Worm (Caenorhabditis elegans) whole organism, L4 larva: ENCODE measurements around the gene apx-1.
A peak's percentile ranks its signal among the peaks of the same experiment; 100 is the strongest.

Source experiments
- F26F4.8 ChIP-seq: fragments of 200-800 bp; sonication (Bioruptor generic); conservative IDR thresholded peaks from 2 replicates; pipeline ENCODE4 v1.3.6; 2022; ENCODE audit warnings: missing genetic modification characterization, missing compliant biosample characterization
- F37D6.2 ChIP-seq: sonication (generic microtip); optimal IDR thresholded peaks from 2 replicates; lab custom pipeline; 2016; ENCODE audit warnings: mild to moderate bottlenecking, missing genetic modification characterization, missing compliant biosample characterization
- Y75B8A.6 ChIP-seq: fragments of 200-800 bp; sonication (Bioruptor generic); IDR thresholded peaks from 2 replicates; pipeline ENCODE4 v1.3.6; 2022; ENCODE audit warnings: missing genetic modification reagents, missing genetic modification characterization, missing compliant biosample characterization
- ZK337.2 ChIP-seq: fragments of 200-800 bp; sonication (Bioruptor generic); IDR thresholded peaks from 2 replicates; pipeline ENCODE4 v1.3.6; 2022; ENCODE audit warnings: missing genetic modification reagents, missing genetic modification characterization, missing compliant biosample characterization
- ZK546.5 ChIP-seq, 2 experiments: sonication (generic microtip); optimal IDR thresholded peaks; 2 replicates each; lab custom pipeline; 2017; ENCODE audit warnings: missing biosample characterization in 2 of 2, missing genetic modification characterization in 2 of 2
- aha-1 ChIP-seq: fragments of 150-350 bp; peaks from one replicate; lab custom pipeline; 2014; ENCODE audit warnings: missing biosample characterization, missing genetic modification characterization
- attf-4 ChIP-seq: sonication (generic microtip); optimal IDR thresholded peaks from 3 replicates; lab custom pipeline; 2017; ENCODE audit warnings: missing biosample characterization, missing genetic modification characterization
- ceh-20 ChIP-seq: fragments of 200-800 bp; sonication (Bioruptor generic); IDR thresholded peaks from 2 replicates; pipeline ENCODE4 v1.3.6; 2022; ENCODE audit warnings: missing genetic modification reagents, missing genetic modification characterization, missing compliant biosample characterization
- ceh-28 ChIP-seq: fragments of 150-350 bp; optimal IDR thresholded peaks from 2 replicates; lab custom pipeline; 2014; ENCODE audit warnings: missing biosample characterization, missing genetic modification reagents, missing genetic modification characterization
- ceh-62 ChIP-seq: sonication (generic microtip); optimal IDR thresholded peaks from 2 replicates; lab custom pipeline; 2017; ENCODE audit warnings: missing biosample characterization, missing genetic modification characterization
- cey-2 ChIP-seq: sonication (generic microtip); optimal IDR thresholded peaks from 3 replicates; lab custom pipeline; 2017; ENCODE audit warnings: missing genetic modification characterization, mild to moderate bottlenecking, missing compliant biosample characterization, antibody characterized with exemption, borderline replicate concordance; ENCODE audit not compliant: insufficient read depth
- daf-16 ChIP-seq, 3 experiments: sonication (generic microtip); optimal IDR thresholded peaks; 2 replicates each; lab custom pipeline; 2016 to 2017; ENCODE audit warnings: missing genetic modification characterization in 3 of 3, missing genetic modification reagents in 3 of 3, mild to moderate bottlenecking in 2 of 3, missing compliant biosample characterization in 2 of 3, missing biosample characterization in 1 of 3, moderate library complexity in 1 of 3
- dmd-8 ChIP-seq: fragments of 200-800 bp; sonication (Bioruptor generic); IDR thresholded peaks from 2 replicates; pipeline ENCODE4 v1.3.6; 2022; ENCODE audit warnings: missing genetic modification characterization, missing compliant biosample characterization
- duxl-1 ChIP-seq: sonication (generic microtip); optimal IDR thresholded peaks from 2 replicates; lab custom pipeline; 2016; ENCODE audit warnings: mild to moderate bottlenecking, missing genetic modification characterization, moderate library complexity, missing compliant biosample characterization; ENCODE audit not compliant: poor library complexity
- dve-1 ChIP-seq: sonication (generic microtip); optimal IDR thresholded peaks from 2 replicates; lab custom pipeline; 2017; ENCODE audit warnings: antibody characterized with exemption, mild to moderate bottlenecking, missing genetic modification characterization, missing compliant biosample characterization; ENCODE audit not compliant: insufficient read depth
- gei-8 ChIP-seq: fragments of 200-800 bp; sonication (Bioruptor generic); optimal IDR thresholded peaks from 2 replicates; lab custom pipeline; 2018; ENCODE audit warnings: mild to moderate bottlenecking, missing genetic modification characterization, missing compliant biosample characterization
- hlh-11 ChIP-seq: fragments of 200-800 bp; sonication (Bioruptor generic); optimal IDR thresholded peaks from 2 replicates; lab custom pipeline; 2018; ENCODE audit warnings: mild to moderate bottlenecking, missing genetic modification characterization, missing compliant biosample characterization
- hmg-1.1 ChIP-seq: fragments of 200-800 bp; sonication (Bioruptor generic); IDR thresholded peaks from 2 replicates; pipeline ENCODE4 v1.3.6; 2022; ENCODE audit warnings: missing genetic modification reagents, missing genetic modification characterization, missing compliant biosample characterization
- lin-13 ChIP-seq: fragments of 150-350 bp; optimal IDR thresholded peaks from 2 replicates; lab custom pipeline; 2014; ENCODE audit warnings: missing biosample characterization, missing genetic modification reagents, missing genetic modification characterization
- lin-38 ChIP-seq: fragments of 200-800 bp; sonication (Bioruptor generic); IDR thresholded peaks from 2 replicates; pipeline ENCODE4 v1.3.6; 2022; ENCODE audit warnings: missing genetic modification reagents, missing genetic modification characterization, missing compliant biosample characterization
- lsy-2 ChIP-seq, 2 experiments: fragments of 150-350 bp in 1 of 2; sonication (generic microtip) in 1 of 2; optimal IDR thresholded peaks; 2 replicates each; lab custom pipeline; 2014 to 2017; ENCODE audit warnings: missing biosample characterization in 2 of 2, missing genetic modification characterization in 2 of 2
- madf-9 ChIP-seq: fragments of 200-800 bp; sonication (Bioruptor generic); conservative IDR thresholded peaks from 2 replicates; pipeline ENCODE4 v1.3.6; 2022; ENCODE audit warnings: missing genetic modification reagents, missing genetic modification characterization, missing compliant biosample characterization
- mep-1 ChIP-seq: fragments of 150-350 bp; sonication (generic microtip); optimal IDR thresholded peaks from 3 replicates; lab custom pipeline; 2014; ENCODE audit warnings: missing biosample characterization, missing genetic modification characterization
- mxl-3 ChIP-seq: fragments of 200-800 bp; sonication (Bioruptor generic); optimal IDR thresholded peaks from 2 replicates; lab custom pipeline; 2018; ENCODE audit warnings: mild to moderate bottlenecking, missing genetic modification characterization, missing compliant biosample characterization
- nhr-102 ChIP-seq: sonication (generic microtip); optimal IDR thresholded peaks from 2 replicates; lab custom pipeline; 2016; ENCODE audit warnings: mild to moderate bottlenecking, missing genetic modification characterization, moderate library complexity, missing compliant biosample characterization
- nhr-11 ChIP-seq: fragments of 150-350 bp; optimal IDR thresholded peaks from 2 replicates; lab custom pipeline; 2014; ENCODE audit warnings: missing biosample characterization, missing genetic modification characterization
- nhr-111 ChIP-seq: fragments of 200-800 bp; sonication (Bioruptor generic); optimal IDR thresholded peaks from 2 replicates; lab custom pipeline; 2018; ENCODE audit warnings: mild to moderate bottlenecking, missing genetic modification characterization, missing compliant biosample characterization
- nhr-237 ChIP-seq: sonication (generic microtip); optimal IDR thresholded peaks from 2 replicates; lab custom pipeline; 2017; ENCODE audit warnings: missing biosample characterization, missing genetic modification characterization
- nhr-28 ChIP-seq: fragments of 150-350 bp; optimal IDR thresholded peaks from 2 replicates; lab custom pipeline; 2014; ENCODE audit warnings: missing biosample characterization, missing genetic modification characterization
- nhr-41 ChIP-seq: fragments of 200-800 bp; sonication (Bioruptor generic); IDR thresholded peaks from 2 replicates; pipeline ENCODE4 v1.3.6; 2022; ENCODE audit warnings: missing genetic modification reagents, missing genetic modification characterization, missing compliant biosample characterization
- nhr-48 ChIP-seq: sonication (generic microtip); optimal IDR thresholded peaks from 2 replicates; lab custom pipeline; 2016; ENCODE audit warnings: mild to moderate bottlenecking, missing genetic modification characterization, missing compliant biosample characterization
- nhr-6 ChIP-seq: fragments of 150-350 bp; optimal IDR thresholded peaks from 2 replicates; lab custom pipeline; 2014; ENCODE audit warnings: missing biosample characterization, missing genetic modification characterization
- nhr-77 ChIP-seq: fragments of 150-350 bp; optimal IDR thresholded peaks from 2 replicates; lab custom pipeline; 2014; ENCODE audit warnings: missing biosample characterization, missing genetic modification characterization
- pha-4 ChIP-seq, 2 experiments: fragments of 150-350 bp in 1 of 2; fragments of 200-800 bp in 1 of 2; sonication (Bioruptor generic) in 1 of 2; IDR thresholded peaks in 1 of 2; optimal IDR thresholded peaks in 1 of 2; 2 replicates each; pipeline versions ENCODE4 v1.3.6 to Lab custom; 2014 to 2022; ENCODE audit warnings: missing genetic modification characterization in 2 of 2, missing genetic modification reagents in 2 of 2, missing biosample characterization in 1 of 2, missing compliant biosample characterization in 1 of 2
- pqm-1 ChIP-seq: sonication (generic microtip); optimal IDR thresholded peaks from 2 replicates; lab custom pipeline; 2017; ENCODE audit warnings: missing biosample characterization, missing genetic modification characterization
- rbr-2 ChIP-seq: sonication (generic microtip); optimal IDR thresholded peaks from 2 replicates; lab custom pipeline; 2016; ENCODE audit warnings: missing genotype, missing genetic modification characterization, missing compliant biosample characterization
- set-16 ChIP-seq: fragments of 200-800 bp; sonication (Bioruptor generic); IDR thresholded peaks from 2 replicates; pipeline ENCODE4 v1.3.6; 2022; ENCODE audit warnings: missing genetic modification reagents, missing genetic modification characterization, missing compliant biosample characterization
- snpc-1.2 ChIP-seq: fragments of 200-800 bp; sonication (Bioruptor generic); IDR thresholded peaks from 2 replicates; pipeline ENCODE4 v1.3.6; 2022; ENCODE audit warnings: missing genetic modification reagents, missing genetic modification characterization, missing compliant biosample characterization
- spr-3 ChIP-seq: fragments of 200-800 bp; sonication (Bioruptor generic); optimal IDR thresholded peaks from 2 replicates; lab custom pipeline; 2018; ENCODE audit warnings: mild to moderate bottlenecking, missing genetic modification characterization, missing compliant biosample characterization
- unc-130 ChIP-seq: sonication (generic microtip); optimal IDR thresholded peaks from 2 replicates; lab custom pipeline; 2016; ENCODE audit warnings: missing genetic modification reagents, missing genetic modification characterization, missing compliant biosample characterization
- unc-39 ChIP-seq: sonication (generic microtip); optimal IDR thresholded peaks from 2 replicates; lab custom pipeline; 2017; ENCODE audit warnings: missing biosample characterization, missing genetic modification characterization
- unc-62 ChIP-seq, 3 experiments: fragments of 150-350 bp in 1 of 3; sonication (generic microtip); optimal IDR thresholded peaks in 2 of 3; peaks in 1 of 3; 1 replicate in 1 of 3; 2 replicates in 2 of 3; lab custom pipeline; 2014 to 2017; ENCODE audit warnings: missing biosample characterization in 3 of 3, missing genetic modification characterization in 3 of 3, missing genetic modification reagents in 3 of 3, missing genotype in 1 of 3
- zag-1 ChIP-seq: fragments of 150-350 bp; optimal IDR thresholded peaks from 2 replicates; lab custom pipeline; 2014; ENCODE audit warnings: missing biosample characterization, missing genetic modification characterization
- zip-11 ChIP-seq: fragments of 200-800 bp; sonication (Bioruptor generic); IDR thresholded peaks from 2 replicates; pipeline ENCODE4 v1.3.6; 2022; ENCODE audit warnings: missing genetic modification characterization, missing compliant biosample characterization
- zip-2 ChIP-seq: fragments of 150-350 bp; optimal IDR thresholded peaks from 2 replicates; lab custom pipeline; 2014; ENCODE audit warnings: missing biosample characterization, missing genetic modification characterization

apx-1 gene

DNA sequence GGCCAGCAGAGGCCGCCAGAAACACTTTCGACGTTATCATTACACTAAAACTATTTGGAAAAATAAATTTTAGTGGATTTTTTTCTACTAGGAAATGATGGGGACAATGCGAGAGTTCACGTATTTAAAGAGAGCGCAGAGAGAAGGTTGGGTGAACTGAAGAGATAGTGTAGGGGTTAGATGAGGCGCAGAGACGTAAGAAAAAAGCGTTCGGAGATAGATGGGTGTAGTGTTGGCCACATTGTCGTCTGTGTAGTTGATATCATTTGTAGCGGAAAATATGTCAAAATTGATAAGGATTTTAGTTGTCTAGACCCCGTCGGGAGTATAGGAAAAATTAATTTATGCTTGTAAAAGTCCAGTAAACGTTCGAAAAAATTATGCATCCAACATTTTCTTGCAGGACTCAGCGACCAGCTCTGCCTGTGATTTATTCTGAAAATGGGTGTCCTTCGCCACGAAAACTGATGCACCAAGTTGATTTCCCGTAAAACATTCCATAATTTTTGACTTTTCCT is 16.8 kb upstream of the apx-1 start, which contains the start of the genes Y73C8B.3 and Y73C8B.9 (continued):
- TF ChIP-seq zip-11 (GFP tag; lab: Robert Waterston, UW) (no peak), ceh-20 (peak; percentile 40; the same call in 1 of the 2 replicates), ZK546.5 (tag; optimal IDR thresholded peaks at IDR 0.05; lab: Kevin White, UChicago) (no peak), nhr-48 (tag; lab: Kevin White, UChicago) (peak; percentile 76), set-16 (GFP tag; lab: Robert Waterston, UW) (no peak)

- TF ChIP-seq daf-16 (GFP tag; optimal IDR thresholded peaks at IDR 0.05; lab: Kevin White, UChicago) (no peak), daf-16 (tag; optimal IDR thresholded peaks at IDR 0.05; lab: Kevin White, UChicago) (peak; percentile 13), nhr-102 (tag; lab: Kevin White, UChicago) (peak; percentile 34), nhr-11 (no peak), aha-1 (peak; percentile 92), lin-38 (GFP tag; lab: Robert Waterston, UW) (peak; percentile 81), hlh-11 (tag; lab: Kevin White, UChicago) (peak; percentile 0), lin-13 (GFP tag; lab: Kevin White, UChicago) (no peak), nhr-237 (tag; lab: Kevin White, UChicago) (no peak), hmg-1.1 (GFP tag; lab: Robert Waterston, UW) (peak; percentile 36; the same call in 1 of the 2 replicates), pqm-1 (tag; lab: Kevin White, UChicago) (peak; percentile 14), unc-39 (tag; lab: Kevin White, UChicago) (no peak), zip-11 (GFP tag; lab: Robert Waterston, UW) (no peak), dmd-8 (GFP tag; lab: Robert Waterston, UW) (no peak), F37D6.2 (no peak), dve-1 (tag; lab: Kevin White, UChicago) (peak; percentile 35), unc-62 (GFP tag; optimal IDR thresholded peaks at IDR 0.05 in 1 of 2; lab: Kevin White, UChicago) (peak in 1 of 2 experiments; percentile 85), unc-62 (tag; optimal IDR thresholded peaks at IDR 0.05; lab: Kevin White, UChicago) (no peak), nhr-77 (peak; percentile 7), cey-2 (no peak), ceh-28 (tag; lab: Kevin White, UChicago) (no peak), nhr-6 (tag; lab: Kevin White, UChicago) (peak; percentile 83), nhr-28 (tag; lab: Kevin White, UChicago) (peak; percentile 38), pha-4 (GFP tag; IDR thresholded peaks at IDR 0.05; lab: Robert Waterston, UW) (no peak), pha-4 (tag; optimal IDR thresholded peaks at IDR 0.05; lab: Kevin White, UChicago) (peak; percentile 94), zag-1 (tag; lab: Kevin White, UChicago) (no peak), ceh-62 (tag; lab: Kevin White, UChicago) (no peak), rbr-2 (tag; lab: Kevin White, UChicago) (peak; percentile 15), mep-1 (tag; lab: Kevin White, UChicago) (peak; percentile 59), lsy-2 (tag; optimal IDR thresholded peaks at IDR 0.05; lab: Kevin White, UChicago) (peak in 1 of 2 experiments; percentile 58)
These were observed 15.0 kb upstream of the apx-1 start, which contains the start of gene Y73C8B.2 for ce11 chrV:3194952-3195450. TSS of gene Y73C8B.2 (minus strand) at chrV:3195002.

DNA sequence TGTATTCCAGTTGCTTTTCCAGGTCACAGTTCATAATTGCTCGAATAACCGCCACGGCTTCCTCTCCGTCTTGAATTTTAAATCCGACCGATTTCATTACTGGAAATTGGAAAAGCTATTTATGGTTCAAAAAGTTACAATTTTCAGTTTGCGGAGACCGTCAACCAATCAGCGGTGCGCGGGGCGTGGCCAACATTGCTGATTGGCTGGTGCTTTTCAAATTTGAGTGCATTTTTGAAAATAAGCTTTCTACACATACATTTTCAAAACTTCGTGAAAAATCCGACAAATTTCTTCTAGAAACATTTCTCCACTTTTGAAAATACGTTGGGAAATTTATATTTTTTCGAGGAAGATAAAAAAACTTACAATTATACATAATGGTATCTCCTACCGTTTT is 14.2 kb upstream of the apx-1 start:
- TF ChIP-seq duxl-1 (tag; lab: Kevin White, UChicago) (no peak), rbr-2 (tag; lab: Kevin White, UChicago) (no peak), Y75B8A.6 (no peak), mep-1 (tag; lab: Kevin White, UChicago) (no peak), madf-9 (GFP tag; lab: Robert Waterston, UW) (no peak), cey-2 (no peak), gei-8 (no peak), spr-3 (GFP tag; lab: Kevin White, UChicago) (no peak), snpc-1.2 (no peak), nhr-237 (tag; lab: Kevin White, UChicago) (no peak), F26F4.8 (GFP tag; lab: Robert Waterston, UW) (no peak), ZK337.2 (no peak), mxl-3 (GFP tag; lab: Kevin White, UChicago) (no peak), daf-16 (GFP tag; optimal IDR thresholded peaks at IDR 0.05; lab: Kevin White, UChicago) (no peak), daf-16 (tag; optimal IDR thresholded peaks at IDR 0.05; lab: Kevin White, UChicago) (no peak), zip-2 (tag; lab: Kevin White, UChicago) (no peak), attf-4 (tag; lab: Kevin White, UChicago) (no peak), nhr-41 (no peak), hmg-1.1 (GFP tag; lab: Robert Waterston, UW) (no peak), nhr-111 (GFP tag; lab: Kevin White, UChicago) (no peak), unc-130 (GFP tag; lab: Kevin White, UChicago) (no peak)
